Worm (Caenorhabditis elegans) whole organism, L4 larva: ENCODE measurements around the gene cyp-14A1.
A peak's percentile ranks its signal among the peaks of the same experiment; 100 is the strongest.

Experiments
- D1046.2 ChIP-seq: fragments of 200-800 bp; sonication (Bioruptor generic); IDR thresholded peaks from 2 replicates; pipeline ENCODE4 v1.3.6; 2022; ENCODE audit warnings: missing genetic modification characterization, missing compliant biosample characterization
- F10B5.3 ChIP-seq: sonication (generic microtip); optimal IDR thresholded peaks from 2 replicates; lab custom pipeline; 2016; ENCODE audit warnings: mild to moderate bottlenecking, missing genetic modification characterization, missing compliant biosample characterization
- Y48G9A.11 ChIP-seq: fragments of 200-800 bp; sonication (Bioruptor generic); IDR thresholded peaks from 2 replicates; pipeline ENCODE4 v1.3.6; 2022; ENCODE audit warnings: missing genetic modification reagents, missing genetic modification characterization, missing compliant biosample characterization
- aha-1 ChIP-seq: fragments of 150-350 bp; peaks from one replicate; lab custom pipeline; 2014; ENCODE audit warnings: missing biosample characterization, missing genetic modification characterization
- attf-4 ChIP-seq: sonication (generic microtip); optimal IDR thresholded peaks from 3 replicates; lab custom pipeline; 2017; ENCODE audit warnings: missing biosample characterization, missing genetic modification characterization
- ceh-20 ChIP-seq: fragments of 200-800 bp; sonication (Bioruptor generic); IDR thresholded peaks from 2 replicates; pipeline ENCODE4 v1.3.6; 2022; ENCODE audit warnings: missing genetic modification reagents, missing genetic modification characterization, missing compliant biosample characterization
- ceh-32 ChIP-seq: sonication (generic microtip); optimal IDR thresholded peaks from 2 replicates; lab custom pipeline; 2016; ENCODE audit warnings: mild to moderate bottlenecking, missing genetic modification characterization, missing compliant biosample characterization; ENCODE audit not compliant: poor library complexity
- ceh-62 ChIP-seq: sonication (generic microtip); optimal IDR thresholded peaks from 2 replicates; lab custom pipeline; 2017; ENCODE audit warnings: missing biosample characterization, missing genetic modification characterization
- cey-2 ChIP-seq: sonication (generic microtip); optimal IDR thresholded peaks from 3 replicates; lab custom pipeline; 2017; ENCODE audit warnings: missing genetic modification characterization, mild to moderate bottlenecking, missing compliant biosample characterization, antibody characterized with exemption, borderline replicate concordance; ENCODE audit not compliant: insufficient read depth
- ctbp-1 ChIP-seq: fragments of 200-800 bp; sonication (Bioruptor generic); IDR thresholded peaks from 2 replicates; pipeline ENCODE4 v1.3.6; 2022; ENCODE audit warnings: missing genetic modification reagents, missing genetic modification characterization, missing compliant biosample characterization
- daf-16 ChIP-seq, 3 experiments: sonication (generic microtip); optimal IDR thresholded peaks; 2 replicates each; lab custom pipeline; 2016 to 2017; ENCODE audit warnings: missing genetic modification characterization in 3 of 3, missing genetic modification reagents in 3 of 3, mild to moderate bottlenecking in 2 of 3, missing compliant biosample characterization in 2 of 3, missing biosample characterization in 1 of 3, moderate library complexity in 1 of 3
- daf-8 ChIP-seq: fragments of 200-800 bp; sonication (Bioruptor generic); IDR thresholded peaks from 2 replicates; pipeline ENCODE4 v1.3.6; 2022; ENCODE audit warnings: missing genetic modification characterization, missing compliant biosample characterization
- dmd-6 ChIP-seq: fragments of 200-800 bp; sonication (Bioruptor generic); IDR thresholded peaks from 2 replicates; pipeline ENCODE4 v1.3.6; 2022; ENCODE audit warnings: missing genetic modification reagents, missing genetic modification characterization, missing compliant biosample characterization
- dmd-8 ChIP-seq: fragments of 200-800 bp; sonication (Bioruptor generic); IDR thresholded peaks from 2 replicates; pipeline ENCODE4 v1.3.6; 2022; ENCODE audit warnings: missing genetic modification characterization, missing compliant biosample characterization
- egl-27 ChIP-seq: sonication (generic microtip); optimal IDR thresholded peaks from 3 replicates; lab custom pipeline; 2017; ENCODE audit warnings: missing biosample characterization, missing genetic modification reagents, missing genetic modification characterization
- egl-43 ChIP-seq: fragments of 200-800 bp; sonication (Bioruptor generic); IDR thresholded peaks from 2 replicates; pipeline ENCODE4 v1.3.6; 2022; ENCODE audit warnings: missing genetic modification reagents, missing genetic modification characterization, missing compliant biosample characterization
- fkh-10 ChIP-seq: fragments of 150-350 bp; optimal IDR thresholded peaks from 2 replicates; lab custom pipeline; 2014; ENCODE audit warnings: missing biosample characterization, missing genetic modification reagents, missing genetic modification characterization
- fos-1 ChIP-seq: fragments of 150-350 bp; optimal IDR thresholded peaks from 2 replicates; lab custom pipeline; 2014; ENCODE audit warnings: missing biosample characterization, missing genetic modification characterization
- hlh-30 ChIP-seq: sonication (generic microtip); optimal IDR thresholded peaks from 2 replicates; lab custom pipeline; 2017; ENCODE audit warnings: antibody characterized with exemption, mild to moderate bottlenecking, missing genetic modification characterization, missing compliant biosample characterization; ENCODE audit not compliant: insufficient read depth
- lin-13 ChIP-seq: fragments of 150-350 bp; optimal IDR thresholded peaks from 2 replicates; lab custom pipeline; 2014; ENCODE audit warnings: missing biosample characterization, missing genetic modification reagents, missing genetic modification characterization
- lin-39 ChIP-seq: fragments of 150-350 bp; optimal IDR thresholded peaks from 2 replicates; lab custom pipeline; 2014; ENCODE audit warnings: missing biosample characterization, missing genetic modification reagents, missing genetic modification characterization
- lir-3 ChIP-seq: sonication (generic microtip); optimal IDR thresholded peaks from 2 replicates; lab custom pipeline; 2016; ENCODE audit warnings: mild to moderate bottlenecking, missing genetic modification characterization, missing compliant biosample characterization
- lsy-2 ChIP-seq, 2 experiments: fragments of 150-350 bp in 1 of 2; sonication (generic microtip) in 1 of 2; optimal IDR thresholded peaks; 2 replicates each; lab custom pipeline; 2014 to 2017; ENCODE audit warnings: missing biosample characterization in 2 of 2, missing genetic modification characterization in 2 of 2
- madf-5 ChIP-seq, 2 experiments: fragments of 200-800 bp; sonication (Bioruptor generic); IDR thresholded peaks; 2 replicates each; pipeline ENCODE4 v1.3.6; 2022; ENCODE audit warnings: missing compliant biosample characterization in 2 of 2, missing genetic modification characterization in 2 of 2
- mdt-29 ChIP-seq: fragments of 200-800 bp; sonication (Bioruptor generic); IDR thresholded peaks from 2 replicates; pipeline ENCODE4 v1.3.6; 2022; ENCODE audit warnings: missing genetic modification reagents, missing genetic modification characterization, missing compliant biosample characterization
- mep-1 ChIP-seq: fragments of 150-350 bp; sonication (generic microtip); optimal IDR thresholded peaks from 3 replicates; lab custom pipeline; 2014; ENCODE audit warnings: missing biosample characterization, missing genetic modification characterization
- mxl-3 ChIP-seq: fragments of 200-800 bp; sonication (Bioruptor generic); optimal IDR thresholded peaks from 2 replicates; lab custom pipeline; 2018; ENCODE audit warnings: mild to moderate bottlenecking, missing genetic modification characterization, missing compliant biosample characterization
- nhr-10 ChIP-seq: fragments of 150-350 bp; optimal IDR thresholded peaks from 2 replicates; lab custom pipeline; 2014; ENCODE audit warnings: missing biosample characterization, missing genetic modification characterization
- nhr-102 ChIP-seq: sonication (generic microtip); optimal IDR thresholded peaks from 2 replicates; lab custom pipeline; 2016; ENCODE audit warnings: mild to moderate bottlenecking, missing genetic modification characterization, moderate library complexity, missing compliant biosample characterization
- nhr-11 ChIP-seq: fragments of 150-350 bp; optimal IDR thresholded peaks from 2 replicates; lab custom pipeline; 2014; ENCODE audit warnings: missing biosample characterization, missing genetic modification characterization
- nhr-41 ChIP-seq: fragments of 200-800 bp; sonication (Bioruptor generic); IDR thresholded peaks from 2 replicates; pipeline ENCODE4 v1.3.6; 2022; ENCODE audit warnings: missing genetic modification reagents, missing genetic modification characterization, missing compliant biosample characterization
- nhr-6 ChIP-seq: fragments of 150-350 bp; optimal IDR thresholded peaks from 2 replicates; lab custom pipeline; 2014; ENCODE audit warnings: missing biosample characterization, missing genetic modification characterization
- rbr-2 ChIP-seq: sonication (generic microtip); optimal IDR thresholded peaks from 2 replicates; lab custom pipeline; 2016; ENCODE audit warnings: missing genotype, missing genetic modification characterization, missing compliant biosample characterization
- sdz-12 ChIP-seq: fragments of 200-800 bp; sonication (Bioruptor generic); optimal IDR thresholded peaks from 2 replicates; lab custom pipeline; 2018; ENCODE audit warnings: mild to moderate bottlenecking, missing genetic modification characterization, missing compliant biosample characterization
- snpc-1.2 ChIP-seq: fragments of 200-800 bp; sonication (Bioruptor generic); IDR thresholded peaks from 2 replicates; pipeline ENCODE4 v1.3.6; 2022; ENCODE audit warnings: missing genetic modification reagents, missing genetic modification characterization, missing compliant biosample characterization
- spr-1 ChIP-seq: sonication (generic microtip); optimal IDR thresholded peaks from 2 replicates; lab custom pipeline; 2016; ENCODE audit warnings: mild to moderate bottlenecking, missing genetic modification characterization, missing compliant biosample characterization
- tag-97 ChIP-seq: fragments of 200-800 bp; sonication (Bioruptor generic); IDR thresholded peaks from 2 replicates; pipeline ENCODE4 v1.3.6; 2022; ENCODE audit warnings: missing genetic modification characterization, missing compliant biosample characterization
- unc-130 ChIP-seq: sonication (generic microtip); optimal IDR thresholded peaks from 2 replicates; lab custom pipeline; 2016; ENCODE audit warnings: missing genetic modification reagents, missing genetic modification characterization, missing compliant biosample characterization
- vab-7 ChIP-seq: fragments of 200-800 bp; sonication (Bioruptor generic); IDR thresholded peaks from 2 replicates; pipeline ENCODE4 v1.3.6; 2022; ENCODE audit warnings: missing genetic modification reagents, missing genetic modification characterization, missing compliant biosample characterization
- zfp-3 ChIP-seq: fragments of 200-800 bp; sonication (Bioruptor generic); conservative IDR thresholded peaks from 2 replicates; pipeline ENCODE4 v1.3.6; 2022; ENCODE audit warnings: missing genetic modification reagents, missing genetic modification characterization, missing compliant biosample characterization
- zip-2 ChIP-seq: fragments of 150-350 bp; optimal IDR thresholded peaks from 2 replicates; lab custom pipeline; 2014; ENCODE audit warnings: missing biosample characterization, missing genetic modification characterization
- ztf-7 ChIP-seq: fragments of 150-350 bp; optimal IDR thresholded peaks from 2 replicates; lab custom pipeline; 2014; ENCODE audit warnings: missing biosample characterization, missing genetic modification characterization

cyp-14A1 gene

ce11 chrX:13283462-13283861, 16.3 kb upstream of the cyp-14A1 start (continued):
- TF ChIP-seq madf-5 (GFP tag; IDR thresholded peaks at IDR 0.05; lab: Robert Waterston, UW) (0 out of 4 replicates have a peak, but pooled peaks of 1 of the 2 experiments have one; percentile 55), nhr-102 (tag; lab: Kevin White, UChicago) (peak; percentile 29), nhr-41 (peak; percentile 64; the same call in 1 of the 2 replicates), ztf-7 (tag; lab: Kevin White, UChicago) (no peak), mxl-3 (GFP tag; lab: Kevin White, UChicago) (peak; percentile 10)

ce11 chrX:13278876-13279275, 11.7 kb upstream of the cyp-14A1 start, which contains the start of gene phf-33:
phf-33 (minus strand) TSS chrX:13278976.
- no peak for TF ChIP-seq nhr-6
- no peak for TF ChIP-seq Y48G9A.11
- TF ChIP-seq daf-8 (GFP tag; lab: Robert Waterston, UW) = no peak
- TF ChIP-seq D1046.2 = no peak
- no peak for TF ChIP-seq ctbp-1 (GFP tag; lab: Robert Waterston, UW)
- TF ChIP-seq vab-7 (GFP tag; lab: Robert Waterston, UW) = no peak

- TF ChIP-seq mep-1 (tag; lab: Kevin White, UChicago) = no peak
- no peak for TF ChIP-seq nhr-41
- no peak for TF ChIP-seq egl-43
- no peak for TF ChIP-seq madf-5 (GFP tag; IDR thresholded peaks at IDR 0.05; lab: Robert Waterston, UW)
- TF ChIP-seq egl-27 = no peak
- TF ChIP-seq fkh-10 = no peak
- TF ChIP-seq nhr-10 (tag; lab: Kevin White, UChicago) = no peak
- TF ChIP-seq cey-2 (tag; lab: Kevin White, UChicago) = no peak
- TF ChIP-seq hlh-30 (tag; lab: Kevin White, UChicago) = no peak
Measured at ce11 chrX:13274102-13274501, 6.9 kb upstream of the cyp-14A1 start, which contains the start of gene cyp-14A3. cyp-14A3 (minus strand) TSS chrX:13274202.

- TF ChIP-seq dmd-6 = peak; percentile 42
- TF ChIP-seq aha-1 (tag; lab: Kevin White, UChicago) = no peak
- TF ChIP-seq F10B5.3 (tag; lab: Kevin White, UChicago) = no peak
- TF ChIP-seq nhr-11 (tag; lab: Kevin White, UChicago) = no peak
- no peak for TF ChIP-seq lin-39 (tag; lab: Kevin White, UChicago)
- no peak for TF ChIP-seq tag-97 (GFP tag; lab: Robert Waterston, UW)
Measured at ce11 chrX:13269586-13269985, 2.4 kb upstream of the cyp-14A1 start, which contains the start of gene cyp-14A2. cyp-14A2 (minus strand) TSS chrX:13269686.

ce11 chrX:13264550-13264949, 2.6 kb downstream of the cyp-14A1 start:
- no peak for TF ChIP-seq mep-1 (tag; lab: Kevin White, UChicago)
- TF ChIP-seq mdt-29 (GFP tag; lab: Robert Waterston, UW) = peak; percentile 83
- peak; percentile 75 for TF ChIP-seq Y48G9A.11
- TF ChIP-seq sdz-12 = peak; percentile 49
- TF ChIP-seq ceh-32 = peak; percentile 45
- peak; percentile 87 for TF ChIP-seq dmd-8 (GFP tag; lab: Robert Waterston, UW)
- peak; percentile 55 for TF ChIP-seq lin-13 (GFP tag; lab: Kevin White, UChicago)
- TF ChIP-seq ceh-20 = peak; percentile 59; the same call in 1 of the 2 replicates
- peak; percentile 60 for TF ChIP-seq spr-1 (tag; lab: Kevin White, UChicago)
- no peak for TF ChIP-seq nhr-11 (tag; lab: Kevin White, UChicago)
- peak; percentile 70 for TF ChIP-seq lir-3 (tag; lab: Kevin White, UChicago)
- no peak for TF ChIP-seq ceh-62 (tag; lab: Kevin White, UChicago)
- no peak for TF ChIP-seq attf-4 (tag; lab: Kevin White, UChicago)
- no peak for TF ChIP-seq fos-1 (tag; lab: Kevin White, UChicago)
- TF ChIP-seq nhr-41 = peak; percentile 76; the same call in 1 of the 2 replicates
- peak; percentile 70 for TF ChIP-seq nhr-102 (tag; lab: Kevin White, UChicago)
- TF ChIP-seq F10B5.3 (tag; lab: Kevin White, UChicago) = peak; percentile 53
- peak; percentile 59 to 81 for TF ChIP-seq daf-16 (GFP tag; optimal IDR thresholded peaks at IDR 0.05; lab: Kevin White, UChicago)
- peak; percentile 44 for TF ChIP-seq daf-16 (tag; optimal IDR thresholded peaks at IDR 0.05; lab: Kevin White, UChicago)
- peak; percentile 65; the same call in 1 of the 2 replicates for TF ChIP-seq zfp-3 (GFP tag; lab: Robert Waterston, UW)
- TF ChIP-seq rbr-2 (tag; lab: Kevin White, UChicago) = peak; percentile 64
- TF ChIP-seq lsy-2 (tag; optimal IDR thresholded peaks at IDR 0.05; lab: Kevin White, UChicago) = no peak
- peak; percentile 89 for TF ChIP-seq snpc-1.2 (GFP tag; lab: Robert Waterston, UW)
- TF ChIP-seq D1046.2 = peak; percentile 80; the same call in 1 of the 2 replicates
- TF ChIP-seq zip-2 (tag; lab: Kevin White, UChicago) = peak; percentile 40
- peak; percentile 14 for TF ChIP-seq unc-130 (GFP tag; lab: Kevin White, UChicago)
- TF ChIP-seq fkh-10 = peak; percentile 63
